Worm (Caenorhabditis elegans): Measurements from ENCODE around the gene C55A1.4.
"Not testable (repeated sequence)": the region's sequence is repeated elsewhere in the genome, so short reads cannot be mapped to it uniquely, and the experiment has no call there.

The C55A1.4 gene

DNA sequence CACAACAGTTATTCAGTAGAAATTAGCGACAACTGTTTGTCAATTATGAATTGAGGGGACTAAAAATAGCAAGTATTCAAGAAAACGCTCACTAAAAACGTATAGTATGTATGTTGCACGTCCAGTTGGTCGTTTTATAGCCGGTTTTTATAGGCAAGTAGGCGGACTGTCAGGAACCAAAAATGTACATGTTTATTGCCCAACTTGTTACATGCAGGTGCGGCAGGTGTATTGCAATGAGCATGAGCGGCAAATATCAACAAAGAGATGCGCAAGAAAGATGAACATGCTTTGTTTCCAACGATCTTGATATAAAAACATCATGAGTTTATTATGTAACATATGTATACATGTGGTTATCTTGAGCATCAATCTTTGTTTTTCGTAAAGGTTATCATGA is 43.3 kb downstream of the C55A1.4 start, which contains the start of gene B0391.14:
Gene B0391.14 (minus strand): TSS at position 101 of the 400 bp plus-strand sequence.
- not testable (repeated sequence) for TF ChIP-seq ref-1 (GFP tag; conservative IDR thresholded peaks at IDR 0.05); cog-1 (tag; optimal IDR thresholded peaks at IDR 0.05); ztf-29 (GFP tag; IDR thresholded peaks at IDR 0.05)

- no peak for TF ChIP-seq med-1 (GFP tag; optimal IDR thresholded peaks at IDR 0.05; ENCODE audit: insufficient read depth)
- TF ChIP-seq klf-2 (GFP tag; conservative IDR thresholded peaks at IDR 0.05), result no peak
- no peak for TF ChIP-seq T22C8.4 (GFP tag; IDR thresholded peaks at IDR 0.05)
- no peak for TF ChIP-seq tab-1 (GFP tag; IDR thresholded peaks at IDR 0.05)
- TF ChIP-seq ref-1 (GFP tag; conservative IDR thresholded peaks at IDR 0.05), result no peak
- no peak for TF ChIP-seq ztf-23 (GFP tag; IDR thresholded peaks at IDR 0.05)
- TF ChIP-seq cog-1 (tag; optimal IDR thresholded peaks at IDR 0.05), result no peak
- TF ChIP-seq ztf-29 (GFP tag; IDR thresholded peaks at IDR 0.05), result no peak
- no peak for TF ChIP-seq flt-1 (GFP tag; IDR thresholded peaks at IDR 0.05)
Observed at ce11 chrV:15594573-15594972, 48.5 kb downstream of the C55A1.4 start, which contains the start of gene fbxa-139. TSS of gene fbxa-139 (minus strand) at chrV:15594673.
